Worm (Caenorhabditis elegans) whole organism, L4/young adult: ENCODE results near the gene srbc-84.

Experiments used
- W03F9.2 ChIP-seq: fragments of 150-350 bp; optimal IDR thresholded peaks from 2 replicates; lab custom pipeline; 2014; ENCODE audit warnings: missing biosample characterization, missing genetic modification characterization
- dao-5 ChIP-seq: sonication (generic microtip); optimal IDR thresholded peaks from 2 replicates; lab custom pipeline; 2016; ENCODE audit warnings: missing genotype, missing genetic modification characterization, moderate library complexity, missing compliant biosample characterization
- him-1 ChIP-seq: sonication (generic microtip); optimal IDR thresholded peaks from 2 replicates; lab custom pipeline; 2016; ENCODE audit warnings: missing genotype, missing genetic modification reagents, missing genetic modification characterization, missing compliant biosample characterization

Gene srbc-84

DNA sequence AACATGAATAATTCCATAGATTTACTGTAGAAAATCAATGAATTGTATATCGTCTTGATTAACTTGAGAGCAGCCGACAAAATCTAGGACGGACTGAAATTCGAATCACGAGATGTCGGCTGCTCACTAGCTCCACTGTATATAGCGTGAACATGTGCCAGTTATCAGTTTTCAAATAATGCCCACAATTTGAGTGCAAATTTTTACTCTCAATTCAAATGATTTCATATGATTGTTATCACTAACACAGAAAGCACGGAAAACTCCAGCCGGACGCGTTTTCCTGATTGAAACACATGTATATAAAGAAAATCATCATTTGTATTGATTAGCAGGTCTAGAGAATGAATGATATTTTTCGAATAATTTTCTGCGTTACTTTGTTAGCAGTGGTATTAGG is 6.4 kb upstream of the srbc-84 start, which contains the start of gene oac-5:
Gene oac-5, plus strand, starts transcription at position 301 of the 400 bp plus-strand sequence.
- TF ChIP-seq W03F9.2 (tag; lab: Kevin White, UChicago), result no peak
- no peak for TF ChIP-seq him-1 (tag; lab: Kevin White, UChicago)
- TF ChIP-seq dao-5, result no peak

DNA sequence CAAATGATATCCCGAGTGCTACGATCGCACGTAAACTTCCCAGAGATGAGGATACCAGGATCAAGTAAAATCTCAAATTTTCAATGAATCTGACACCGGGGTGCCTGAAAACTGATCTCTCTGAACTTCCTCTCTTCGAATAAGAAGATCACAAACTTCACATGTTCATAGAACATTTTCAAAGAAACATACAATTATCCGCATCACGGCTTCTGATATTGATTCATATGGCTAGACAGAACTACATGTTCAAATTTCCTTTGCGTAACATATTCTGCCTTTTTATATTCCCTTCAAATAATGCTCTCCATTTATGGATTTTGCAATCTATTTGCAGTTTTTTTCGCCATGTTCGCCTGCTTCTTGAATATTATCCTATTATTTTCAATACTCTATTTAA is 1.7 kb upstream of the srbc-84 start, which contains the start of gene srbc-83:
Gene srbc-83, plus strand, starts transcription at position 301 of the 400 bp plus-strand sequence.
- TF ChIP-seq dao-5 (no peak), him-1 (tag; lab: Kevin White, UChicago) (no peak), W03F9.2 (tag; lab: Kevin White, UChicago) (no peak)

DNA sequence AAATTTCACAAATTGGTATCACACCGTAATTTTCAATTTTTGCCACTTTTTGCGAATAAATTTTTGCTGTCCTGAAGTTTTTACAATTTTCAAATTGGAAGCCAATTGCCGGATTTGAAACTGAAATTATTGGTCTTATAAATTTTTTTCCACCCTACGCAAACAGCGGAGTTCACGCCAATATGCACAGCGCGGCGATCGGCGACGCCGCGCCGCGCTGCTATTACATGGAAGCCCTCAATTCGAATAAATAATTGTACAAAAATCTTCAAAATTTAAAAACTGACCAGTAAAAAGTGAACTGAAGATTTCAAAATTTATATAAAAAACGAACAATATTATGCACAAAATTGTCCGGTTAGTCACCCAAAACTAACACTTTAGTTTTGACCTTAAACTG is 1.1 kb downstream of the srbc-84 start:
- TF ChIP-seq dao-5 (no peak), him-1 (tag; lab: Kevin White, UChicago) (no peak), W03F9.2 (tag; lab: Kevin White, UChicago) (no peak)

DNA sequence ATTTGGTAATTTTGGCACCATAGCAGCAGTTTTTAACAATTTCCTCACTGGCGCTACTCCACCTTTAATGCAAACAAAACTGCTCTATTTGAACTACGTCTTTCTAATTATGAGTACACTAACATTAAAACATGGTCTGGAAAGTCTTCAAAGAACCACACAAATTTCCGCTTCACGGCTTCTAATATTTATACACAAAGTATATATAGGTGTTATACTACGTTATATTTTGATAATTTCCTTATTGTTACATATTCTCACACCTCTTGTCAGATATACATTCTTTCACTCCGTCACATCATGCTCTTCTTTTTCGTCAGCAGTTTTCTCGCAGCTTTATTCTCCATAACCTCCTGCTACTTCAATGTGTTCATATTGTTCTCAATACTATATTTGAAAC is 1.5 kb downstream of the srbc-84 start, which contains the start of gene srbc-82:
Gene srbc-82, plus strand, starts transcription at position 301 of the 400 bp plus-strand sequence.
- TF ChIP-seq W03F9.2 (tag; lab: Kevin White, UChicago), result no peak
- TF ChIP-seq him-1 (tag; lab: Kevin White, UChicago), result no peak
- no peak for TF ChIP-seq dao-5

DNA sequence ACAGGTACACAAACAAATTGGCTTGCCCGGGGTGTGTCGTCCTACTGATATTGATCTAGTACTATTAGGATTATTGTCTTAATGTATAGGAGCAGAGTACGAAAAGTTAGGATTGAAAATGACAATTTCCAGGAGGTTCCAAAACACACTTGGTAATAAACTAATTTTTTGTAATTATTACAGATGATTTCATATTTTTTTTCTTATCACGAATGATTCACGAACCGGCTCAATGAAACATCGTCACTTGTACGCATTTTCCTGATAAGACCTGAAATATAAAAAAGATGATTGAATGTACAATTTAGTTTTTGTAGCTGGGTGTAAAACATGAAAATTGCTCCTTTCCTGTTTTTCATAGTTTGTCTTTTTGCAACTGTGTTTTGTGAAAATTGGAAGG is 3.7 kb downstream of the srbc-84 start, which contains the start of the genes C31A11.13 and oac-6:
Gene C31A11.13, minus strand, starts transcription at position 113 of the 400 bp plus-strand sequence.
Gene oac-6, plus strand, starts transcription at position 279 of the 400 bp plus-strand sequence.
- TF ChIP-seq him-1 (tag; lab: Kevin White, UChicago) (no peak), dao-5 (no peak), W03F9.2 (tag; lab: Kevin White, UChicago) (no peak)

DNA sequence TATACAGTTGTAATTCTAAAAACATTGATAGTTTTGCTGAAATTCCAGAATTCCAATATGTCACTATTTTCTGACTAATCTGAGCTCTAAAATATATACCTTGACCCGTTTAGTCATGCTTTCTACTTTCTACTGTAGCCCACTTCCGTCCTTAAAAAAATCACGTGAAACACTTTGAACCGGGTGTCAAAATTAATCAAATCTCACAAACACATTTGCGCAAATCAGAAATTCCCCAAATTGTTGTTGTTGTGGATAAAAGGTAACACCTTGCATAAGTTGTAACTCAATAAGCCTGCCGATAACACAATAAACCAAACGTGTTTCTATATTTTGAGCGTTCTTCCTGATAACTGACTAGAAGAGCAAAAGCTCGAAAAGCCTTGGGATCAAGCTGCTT is 8.5 kb downstream of the srbc-84 start, which contains the start of gene srxa-7:
Gene srxa-7, plus strand, starts transcription at position 301 of the 400 bp plus-strand sequence.
- TF ChIP-seq him-1 (tag; lab: Kevin White, UChicago) (no peak), W03F9.2 (tag; lab: Kevin White, UChicago) (no peak), dao-5 (no peak)

DNA sequence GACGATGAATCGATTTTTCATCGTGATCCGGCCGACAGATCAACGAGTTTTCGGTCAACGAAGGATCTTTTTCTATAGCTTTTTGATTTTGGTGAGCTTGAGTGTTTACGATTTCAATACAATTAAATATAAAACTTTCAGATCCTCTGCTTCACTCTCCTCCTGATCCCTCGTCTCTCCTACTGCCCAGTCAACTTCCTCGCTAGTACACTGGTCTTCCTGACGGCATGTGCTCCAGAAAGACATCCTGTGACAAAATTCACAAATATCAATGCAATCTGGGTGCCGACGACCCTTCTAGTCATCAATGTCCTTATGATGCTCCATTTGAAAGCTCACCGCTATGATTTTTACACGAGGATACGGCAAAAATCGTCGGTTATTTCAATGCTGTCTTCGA is 9.6 kb downstream of the srbc-84 start:
- no peak for TF ChIP-seq W03F9.2 (tag; lab: Kevin White, UChicago)
- no peak for TF ChIP-seq him-1 (tag; lab: Kevin White, UChicago)
- TF ChIP-seq dao-5, result no peak

DNA sequence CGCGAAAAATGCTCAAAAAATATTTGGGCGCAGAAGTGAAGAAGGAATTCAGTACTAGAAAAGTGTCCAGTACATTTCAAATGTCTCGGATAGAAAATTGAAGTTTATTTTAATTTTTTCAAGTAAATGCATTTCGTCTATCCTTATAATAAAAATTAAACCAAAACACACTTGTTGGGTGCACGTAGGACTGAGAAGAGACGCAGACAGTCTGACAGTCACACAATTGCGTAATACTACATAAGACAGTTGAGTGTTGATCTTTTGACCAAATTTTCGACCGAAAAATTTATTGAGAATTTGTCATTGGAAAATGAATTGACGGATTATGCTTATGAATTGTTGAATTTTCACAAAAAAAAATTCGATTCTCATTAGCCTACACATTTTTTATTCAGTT is 10.8 kb downstream of the srbc-84 start, which contains the start of gene oac-7:
Gene oac-7, plus strand, starts transcription at position 283 of the 400 bp plus-strand sequence.
- TF ChIP-seq dao-5 (no peak), W03F9.2 (tag; lab: Kevin White, UChicago) (no peak), him-1 (tag; lab: Kevin White, UChicago) (no peak)

DNA sequence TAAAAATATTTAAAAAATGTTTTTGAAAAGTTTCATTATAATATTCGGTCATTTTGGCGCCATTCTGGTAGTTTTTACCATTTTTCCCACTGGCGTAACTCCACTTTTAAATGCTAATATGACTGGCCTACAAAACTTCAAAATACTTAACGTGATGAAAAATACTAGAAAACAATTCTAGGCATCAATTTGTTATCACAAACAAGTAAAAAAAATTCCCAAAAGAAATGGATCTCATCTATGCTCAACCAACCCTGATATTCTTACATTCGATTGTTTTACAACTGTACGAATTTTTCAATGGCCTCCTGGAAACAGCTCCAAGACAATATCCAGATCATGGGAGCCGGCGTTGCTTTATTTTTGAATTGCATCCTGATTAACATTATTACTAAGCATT is 16.2 kb downstream of the srbc-84 start, which contains the start of gene str-214:
Gene str-214, plus strand, starts transcription at position 301 of the 400 bp plus-strand sequence.
- TF ChIP-seq dao-5 (no peak), W03F9.2 (tag; lab: Kevin White, UChicago) (no peak), him-1 (tag; lab: Kevin White, UChicago) (no peak)

DNA sequence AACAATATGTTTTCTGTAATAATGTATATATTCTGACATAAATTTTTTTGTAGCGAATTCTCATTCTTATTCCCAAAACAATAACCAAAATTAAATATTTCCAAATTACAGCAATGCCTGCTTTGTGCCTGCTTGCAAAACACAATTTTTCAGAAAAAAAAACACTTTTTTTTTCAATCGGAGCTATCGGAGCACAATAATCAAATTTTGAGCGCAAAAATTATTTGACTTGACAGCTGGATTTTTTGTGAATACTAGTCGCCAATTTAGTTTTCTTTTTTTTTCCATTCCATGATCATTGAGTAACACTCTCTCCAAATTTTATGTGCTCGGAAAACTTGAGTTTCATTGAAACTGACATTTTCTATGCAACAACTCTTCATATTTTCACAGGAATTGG is 18.5 kb downstream of the srbc-84 start, which contains the start of gene srh-180:
Gene srh-180, plus strand, starts transcription at position 301 of the 400 bp plus-strand sequence.
- TF ChIP-seq dao-5 (no peak), him-1 (tag; lab: Kevin White, UChicago) (no peak), W03F9.2 (tag; lab: Kevin White, UChicago) (no peak)

DNA sequence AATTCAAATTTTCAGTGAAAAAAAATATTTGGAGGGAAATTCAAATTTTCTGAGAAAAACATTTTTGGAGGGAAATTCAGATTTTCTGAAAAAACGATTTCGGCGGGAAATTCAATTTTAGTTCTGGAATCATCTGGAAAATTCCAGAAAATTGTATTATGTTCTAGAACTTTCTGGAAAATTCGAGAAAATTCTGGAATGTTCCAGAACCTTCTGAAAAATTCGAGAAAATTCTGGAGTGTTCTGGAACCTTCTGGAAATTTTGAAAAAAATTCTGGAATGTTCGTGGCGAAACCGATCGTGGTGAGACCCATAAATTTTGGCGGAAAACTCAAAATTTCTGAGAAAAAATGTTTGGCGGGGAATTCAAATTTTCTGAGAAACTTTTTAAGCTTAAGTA is 23.4 kb downstream of the srbc-84 start:
- TF ChIP-seq him-1 (tag; lab: Kevin White, UChicago) (no peak), dao-5 (no peak), W03F9.2 (tag; lab: Kevin White, UChicago) (no peak)

DNA sequence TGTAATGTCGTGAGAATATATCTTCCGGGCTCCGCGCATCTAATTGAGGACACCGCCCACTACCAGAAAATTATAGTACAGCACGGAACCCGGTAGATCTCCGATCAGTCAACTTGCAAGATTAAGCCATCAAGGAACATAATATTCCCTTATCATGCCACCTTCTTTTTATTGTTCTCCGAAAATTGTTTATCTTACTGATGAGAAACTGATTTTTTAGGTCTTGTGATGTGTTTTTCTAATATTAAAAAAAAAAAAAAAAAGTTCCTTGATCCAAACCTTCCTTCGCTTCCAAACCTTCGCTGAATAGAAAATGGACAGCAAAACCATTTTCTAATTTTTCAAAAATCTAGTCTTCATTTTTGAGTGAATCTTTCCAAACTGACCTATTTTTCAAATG is 30.1 kb downstream of the srbc-84 start, which contains the start of gene F57G8.7:
Gene F57G8.7, plus strand, starts transcription at position 301 of the 400 bp plus-strand sequence.
- no peak for TF ChIP-seq dao-5

DNA sequence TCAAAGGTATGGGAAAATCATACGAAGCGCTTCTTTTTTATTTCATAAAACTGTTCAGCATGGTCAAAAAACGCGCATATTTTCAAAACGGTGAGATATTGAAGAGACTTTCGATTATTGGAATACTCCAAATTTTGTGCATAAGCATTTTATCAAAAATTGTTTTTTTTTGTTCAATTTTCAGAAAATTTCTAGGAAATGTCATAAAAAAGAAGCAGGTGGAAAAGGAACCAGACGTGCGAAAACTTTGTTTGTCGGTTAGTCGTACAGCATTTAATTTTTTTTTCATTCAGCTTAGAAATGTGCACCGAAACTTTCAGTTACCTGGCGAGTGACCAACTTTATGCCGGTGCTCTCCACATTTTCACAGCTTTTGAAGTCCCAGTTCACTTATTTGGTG is 34.6 kb downstream of the srbc-84 start, which contains the start of gene srh-167:
Gene srh-167, plus strand, starts transcription at position 301 of the 400 bp plus-strand sequence.
- no peak for TF ChIP-seq him-1 (tag; lab: Kevin White, UChicago)
- TF ChIP-seq dao-5, result no peak
- no peak for TF ChIP-seq W03F9.2 (tag; lab: Kevin White, UChicago)

DNA sequence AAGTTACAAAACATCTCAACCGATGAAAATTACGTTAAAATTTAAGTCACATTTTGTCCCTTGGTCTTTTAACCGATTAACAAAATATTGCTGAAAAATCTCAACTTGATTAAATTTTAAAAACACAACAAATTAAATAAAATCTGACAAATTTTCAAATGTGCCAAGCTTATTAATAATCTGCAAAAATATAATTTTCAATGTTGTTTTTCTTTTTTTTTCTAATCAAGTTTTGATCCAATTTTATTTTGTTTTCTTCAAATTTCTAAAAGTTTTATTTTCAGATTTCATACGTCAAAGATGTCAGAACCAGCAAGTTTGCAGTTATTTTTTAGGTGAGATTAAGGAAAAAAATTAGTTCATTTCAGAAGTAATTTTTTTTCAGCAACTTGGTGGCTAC is 37.6 kb downstream of the srbc-84 start, which contains the start of gene srw-87:
Gene srw-87, plus strand, starts transcription at position 301 of the 400 bp plus-strand sequence.
- TF ChIP-seq dao-5 (no peak), him-1 (tag; lab: Kevin White, UChicago) (no peak), W03F9.2 (tag; lab: Kevin White, UChicago) (no peak)
